Worm (Caenorhabditis elegans) whole organism, young adult: Measurements from ENCODE around the gene hrg-6.

Experiments
- B0336.3 ChIP-seq: fragments of 200-800 bp; sonication (Bioruptor generic); IDR thresholded peaks from 2 replicates; pipeline ENCODE4 v1.3.6; 2022; ENCODE audit warnings: missing genetic modification characterization, missing compliant biosample characterization
- ceh-40 ChIP-seq: fragments of 200-800 bp; sonication (Bioruptor generic); IDR thresholded peaks from 2 replicates; pipeline ENCODE4 v1.3.6; 2022; ENCODE audit warnings: missing genetic modification characterization, missing compliant biosample characterization
- ets-4 ChIP-seq: fragments of 200-800 bp; sonication (Bioruptor generic); optimal IDR thresholded peaks from 2 replicates; lab custom pipeline; 2018; ENCODE audit warnings: mild to moderate bottlenecking, missing genetic modification characterization, missing compliant biosample characterization
- sptf-2 ChIP-seq: fragments of 200-800 bp; sonication (Bioruptor generic); optimal IDR thresholded peaks from 2 replicates; lab custom pipeline; 2018; ENCODE audit warnings: mild to moderate bottlenecking, missing genetic modification characterization, missing compliant biosample characterization

- TF ChIP-seq ceh-40 (no peak), sptf-2 (no peak), B0336.3 (GFP tag; lab: Robert Waterston, UW) (no peak), ets-4 (no peak)
These were observed 31.6 kb downstream of the hrg-6 start, which contains the start of gene ttr-16 for ce11 chrIV:11063962-11064361.
